Fruit fly (Drosophila melanogaster) whole organism, embryonic: ENCODE data around the gene MED25.

Experiments
- Abd-B ChIP-seq: fragments of 200-800 bp; sonication (Bioruptor generic); optimal IDR thresholded peaks from 2 replicates; lab custom pipeline; 2018; ENCODE audit warnings: missing biosample characterization, mild to moderate bottlenecking, missing genetic modification characterization, moderate library complexity
- Atf3 ChIP-seq: fragments of 200-800 bp; sonication (Bioruptor generic); optimal IDR thresholded peaks from 3 replicates; lab custom pipeline; 2016; ENCODE audit warnings: missing biosample characterization, missing genetic modification characterization
- B-H1 ChIP-seq: fragments of 200-800 bp; sonication (Bioruptor generic); IDR thresholded peaks from 3 replicates; pipeline ENCODE4 v1.3.6; 2022; ENCODE audit warnings: missing biosample characterization, missing genetic modification characterization
- Bteb2 ChIP-seq: fragments of 200-800 bp; sonication (Bioruptor generic); optimal IDR thresholded peaks from 2 replicates; lab custom pipeline; 2016; ENCODE audit warnings: missing biosample characterization, missing genetic modification characterization
- CG10654 ChIP-seq: fragments of 200-800 bp; sonication (Bioruptor generic); optimal IDR thresholded peaks from 2 replicates; lab custom pipeline; 2016; ENCODE audit warnings: missing biosample characterization, missing genetic modification characterization
- CG11696 ChIP-seq: fragments of 200-800 bp; sonication (Bioruptor generic); IDR thresholded peaks from 2 replicates; pipeline ENCODE4 v1.3.6; 2022; ENCODE audit warnings: missing biosample characterization, missing genetic modification characterization
- CG12299 ChIP-seq: fragments of 200-800 bp; sonication (Bioruptor generic); optimal IDR thresholded peaks from 2 replicates; lab custom pipeline; 2018; ENCODE audit warnings: missing biosample characterization, mild to moderate bottlenecking, missing genetic modification characterization
- CG1233 ChIP-seq: fragments of 200-800 bp; sonication (Bioruptor generic); optimal IDR thresholded peaks from 4 replicates; lab custom pipeline; 2018; ENCODE audit warnings: missing biosample characterization, mild to moderate bottlenecking, missing genetic modification characterization
- CG12769 ChIP-seq: fragments of 200-800 bp; sonication (Bioruptor generic); optimal IDR thresholded peaks from 2 replicates; lab custom pipeline; 2019; ENCODE audit warnings: missing biosample characterization, mild to moderate bottlenecking, missing genetic modification characterization, moderate library complexity
- CG13123 ChIP-seq: fragments of 200-800 bp; sonication (Bioruptor generic); optimal IDR thresholded peaks from 2 replicates; lab custom pipeline; 2016; ENCODE audit warnings: missing biosample characterization, missing genetic modification characterization
- CG14050 ChIP-seq: fragments of 200-800 bp; sonication (Bioruptor generic); IDR thresholded peaks from 3 replicates; pipeline ENCODE4 v1.3.6; 2022; ENCODE audit warnings: missing biosample characterization, missing genetic modification characterization
- CG16863 ChIP-seq: fragments of 200-800 bp; sonication (Bioruptor generic); optimal IDR thresholded peaks from 3 replicates; lab custom pipeline; 2016; ENCODE audit warnings: missing biosample characterization, missing genetic modification characterization
- CG17568 ChIP-seq: fragments of 200-800 bp; sonication (Bioruptor generic); optimal IDR thresholded peaks from 2 replicates; lab custom pipeline; 2018; ENCODE audit warnings: missing biosample characterization, mild to moderate bottlenecking, missing genetic modification characterization, moderate library complexity
- CG17612 ChIP-seq: fragments of 200-800 bp; sonication (Bioruptor generic); IDR thresholded peaks from 2 replicates; pipeline ENCODE4 v1.3.6; 2022; ENCODE audit warnings: missing biosample characterization, missing genetic modification characterization
- CG1832 ChIP-seq: fragments of 200-800 bp; sonication (Bioruptor generic); optimal IDR thresholded peaks from 2 replicates; lab custom pipeline; 2017; ENCODE audit warnings: missing biosample characterization, mild to moderate bottlenecking, missing genetic modification characterization, inconsistent platforms
- CG18619 ChIP-seq: fragments of 200-800 bp; sonication (Bioruptor generic); optimal IDR thresholded peaks from 3 replicates; lab custom pipeline; 2017; ENCODE audit warnings: missing biosample characterization, mild to moderate bottlenecking, missing genetic modification characterization
- CG2202 ChIP-seq: fragments of 200-800 bp; sonication (Bioruptor generic); optimal IDR thresholded peaks from 2 replicates; lab custom pipeline; 2018; ENCODE audit warnings: missing biosample characterization, mild to moderate bottlenecking, missing genetic modification characterization
- CG30431 ChIP-seq: fragments of 200-800 bp; sonication (Bioruptor generic); optimal IDR thresholded peaks from 2 replicates; lab custom pipeline; 2017; ENCODE audit warnings: missing biosample characterization, missing genetic modification characterization
- CG3281 ChIP-seq: fragments of 200-800 bp; sonication (Bioruptor generic); optimal IDR thresholded peaks from 3 replicates; lab custom pipeline; 2017; ENCODE audit warnings: missing biosample characterization, mild to moderate bottlenecking, missing genetic modification characterization
- CG33213 ChIP-seq: fragments of 200-800 bp; sonication (Bioruptor generic); optimal IDR thresholded peaks from 3 replicates; lab custom pipeline; 2016; ENCODE audit warnings: missing biosample characterization, missing genetic modification characterization
- CG6689 ChIP-seq: fragments of 200-800 bp; sonication (Bioruptor generic); IDR thresholded peaks from 2 replicates; pipeline ENCODE4 v1.3.6; 2022; ENCODE audit warnings: missing biosample characterization, missing genetic modification characterization
- CG7987 ChIP-seq: fragments of 200-800 bp; sonication (Bioruptor generic); optimal IDR thresholded peaks from 2 replicates; lab custom pipeline; 2018; ENCODE audit warnings: missing biosample characterization, mild to moderate bottlenecking, missing genetic modification characterization, moderate library complexity
- CG8281 ChIP-seq: fragments of 200-800 bp; sonication (Bioruptor generic); optimal IDR thresholded peaks from 2 replicates; lab custom pipeline; 2018; ENCODE audit warnings: missing biosample characterization, mild to moderate bottlenecking, missing genetic modification characterization, moderate library complexity
- CG9797 ChIP-seq: fragments of 200-800 bp; sonication (Bioruptor generic); optimal IDR thresholded peaks from 3 replicates; lab custom pipeline; 2018; ENCODE audit warnings: missing biosample characterization, mild to moderate bottlenecking, missing genetic modification characterization
- CG9876 ChIP-seq: fragments of 200-800 bp; sonication (Bioruptor generic); optimal IDR thresholded peaks from 2 replicates; lab custom pipeline; 2016; ENCODE audit warnings: missing biosample characterization, missing genetic modification characterization
- Chrac-16 ChIP-seq: fragments of 200-800 bp; sonication (Bioruptor generic); optimal IDR thresholded peaks from 3 replicates; lab custom pipeline; 2016; ENCODE audit warnings: missing biosample characterization, missing genetic modification characterization
- CrebB ChIP-seq: fragments of 200-800 bp; sonication (Bioruptor generic); optimal IDR thresholded peaks from 3 replicates; lab custom pipeline; 2018; ENCODE audit warnings: missing biosample characterization, mild to moderate bottlenecking, missing genetic modification characterization
- Doc3 ChIP-seq: fragments of 200-800 bp; sonication (Bioruptor generic); IDR thresholded peaks from 3 replicates; pipeline ENCODE4 v1.3.6; 2022; ENCODE audit warnings: missing biosample characterization, missing genetic modification characterization; ENCODE audit not compliant: partially characterized antibody
- Hr3 ChIP-seq: fragments of 200-800 bp; sonication (Bioruptor generic); optimal IDR thresholded peaks from 3 replicates; lab custom pipeline; 2016; ENCODE audit warnings: missing biosample characterization, missing genetic modification characterization
- Hr51 ChIP-seq, 2 experiments: fragments of 200-800 bp; sonication (Bioruptor generic); optimal IDR thresholded peaks; 2 replicates in 1 of 2; 3 replicates in 1 of 2; lab custom pipeline; 2016 to 2018; ENCODE audit warnings: missing biosample characterization in 2 of 2, missing genetic modification characterization in 2 of 2, mild to moderate bottlenecking in 1 of 2, moderate library complexity in 1 of 2
- MBD-R2 ChIP-seq: fragments of 200-800 bp; sonication (Bioruptor generic); IDR thresholded peaks from 2 replicates; pipeline ENCODE4 v1.3.6; 2022; ENCODE audit warnings: missing biosample characterization, missing genetic modification characterization
- MESR4 ChIP-seq: fragments of 200-800 bp; sonication (Bioruptor generic); optimal IDR thresholded peaks from 2 replicates; lab custom pipeline; 2018; ENCODE audit warnings: missing biosample characterization, mild to moderate bottlenecking, missing genetic modification characterization, moderate library complexity
- MTF-1 ChIP-seq: fragments of 200-800 bp; sonication (Bioruptor generic); optimal IDR thresholded peaks from 2 replicates; lab custom pipeline; 2018; ENCODE audit warnings: missing biosample characterization, mild to moderate bottlenecking, missing genetic modification characterization, borderline replicate concordance
- Oaz ChIP-seq: fragments of 200-800 bp; sonication (Bioruptor generic); IDR thresholded peaks from 2 replicates; pipeline ENCODE4 v1.3.6; 2022; ENCODE audit warnings: missing biosample characterization, missing genetic modification characterization
- YL-1 ChIP-seq: fragments of 200-800 bp; sonication (Bioruptor generic); optimal IDR thresholded peaks from 3 replicates; lab custom pipeline; 2017; ENCODE audit warnings: missing biosample characterization, mild to moderate bottlenecking, missing genetic modification characterization
- az2 ChIP-seq: fragments of 200-800 bp; sonication (Bioruptor generic); optimal IDR thresholded peaks from 3 replicates; lab custom pipeline; 2016; ENCODE audit warnings: missing biosample characterization, missing genetic modification characterization
- bigmax ChIP-seq: fragments of 200-800 bp; sonication (Bioruptor generic); optimal IDR thresholded peaks from 2 replicates; lab custom pipeline; 2018; ENCODE audit warnings: missing biosample characterization, mild to moderate bottlenecking, missing genetic modification characterization
- croc ChIP-seq: fragments of 200-800 bp; sonication (Bioruptor generic); conservative IDR thresholded peaks from 3 replicates; pipeline ENCODE4 v1.3.6; 2022; ENCODE audit warnings: missing biosample characterization, missing genetic modification characterization
- dan ChIP-seq: fragments of 200-800 bp; sonication (Bioruptor generic); IDR thresholded peaks from 2 replicates; pipeline ENCODE4 v1.3.6; 2022; ENCODE audit warnings: missing biosample characterization, missing genetic modification characterization
- dati ChIP-seq: fragments of 200-800 bp; sonication (Bioruptor generic); IDR thresholded peaks from 2 replicates; pipeline ENCODE4 v1.3.6; 2022; ENCODE audit warnings: missing biosample characterization, missing genetic modification characterization
- dmrt99B ChIP-seq: fragments of 200-800 bp; sonication (Bioruptor generic); optimal IDR thresholded peaks from 2 replicates; lab custom pipeline; 2018; ENCODE audit warnings: missing biosample characterization, mild to moderate bottlenecking, missing genetic modification characterization, moderate library complexity
- dpn ChIP-seq, 2 experiments: fragments of 200-800 bp; sonication (Bioruptor generic); optimal IDR thresholded peaks; 3 replicates each; lab custom pipeline; 2016; ENCODE audit warnings: missing biosample characterization in 2 of 2, missing genetic modification characterization in 2 of 2
- grn ChIP-seq: fragments of 200-800 bp; sonication (Bioruptor generic); optimal IDR thresholded peaks from 3 replicates; lab custom pipeline; 2017; ENCODE audit warnings: missing biosample characterization, missing genetic modification characterization
- her ChIP-seq: fragments of 200-800 bp; sonication (Bioruptor generic); optimal IDR thresholded peaks from 2 replicates; lab custom pipeline; 2016; ENCODE audit warnings: missing biosample characterization, missing genetic modification characterization
- ken ChIP-seq: fragments of 200-800 bp; sonication (Bioruptor generic); IDR thresholded peaks from 3 replicates; pipeline ENCODE4 v1.3.6; 2022; ENCODE audit warnings: missing biosample characterization, missing genetic modification characterization
- luna ChIP-seq: fragments of 200-800 bp; sonication (Bioruptor generic); optimal IDR thresholded peaks from 2 replicates; lab custom pipeline; 2016; ENCODE audit warnings: missing biosample characterization, missing genetic modification characterization
- nerfin-2 ChIP-seq: fragments of 200-800 bp; sonication (Bioruptor generic); IDR thresholded peaks from 2 replicates; pipeline ENCODE4 v1.3.6; 2022; ENCODE audit warnings: missing biosample characterization, missing genetic modification characterization; ENCODE audit not compliant: partially characterized antibody
- schlank ChIP-seq: fragments of 200-800 bp; sonication (Bioruptor generic); optimal IDR thresholded peaks from 2 replicates; lab custom pipeline; 2018; ENCODE audit warnings: missing biosample characterization, mild to moderate bottlenecking, missing genetic modification characterization
- sisA ChIP-seq: fragments of 200-800 bp; sonication (Bioruptor generic); IDR thresholded peaks from 2 replicates; pipeline ENCODE4 v1.3.6; 2022; ENCODE audit warnings: missing biosample characterization, missing genetic modification characterization
- ttk ChIP-seq: fragments of 200-800 bp; sonication (Bioruptor generic); IDR thresholded peaks from 2 replicates; pipeline ENCODE4 v2.1.2; 2022; ENCODE audit warnings: missing biosample characterization, missing genetic modification characterization
- vfl ChIP-seq: fragments of 200-800 bp; sonication (Bioruptor generic); optimal IDR thresholded peaks from 2 replicates; lab custom pipeline; 2016; ENCODE audit warnings: missing biosample characterization, missing genetic modification characterization
- zen ChIP-seq: fragments of 200-800 bp; sonication (Bioruptor generic); optimal IDR thresholded peaks from 3 replicates; lab custom pipeline; 2018; ENCODE audit warnings: missing biosample characterization, mild to moderate bottlenecking, missing genetic modification characterization, moderate library complexity

The MED25 gene

DNA sequence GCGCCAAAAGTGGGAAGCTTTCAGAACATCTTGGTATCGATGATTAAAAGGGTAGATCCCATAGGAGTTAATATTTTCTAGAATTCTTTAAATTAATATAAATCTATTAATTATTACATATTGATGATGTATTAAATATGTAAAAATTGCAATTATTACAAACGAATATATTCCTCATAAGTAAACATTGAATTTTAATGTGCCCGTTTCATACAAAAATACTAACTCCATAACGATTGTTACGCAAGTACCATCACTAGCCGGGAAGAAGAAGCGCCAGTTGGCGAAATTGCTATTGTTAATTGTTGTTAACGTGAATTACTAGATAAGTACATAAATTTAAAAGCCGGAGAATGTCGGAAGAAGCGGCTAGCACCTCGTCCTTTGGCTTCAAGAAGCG, 48.8 kb downstream of the MED25 start, which contains the start of gene mdlc (continued):
- no peak for TF ChIP-seq zen (tag; lab: Kevin White, UChicago)
- no peak for TF ChIP-seq sisA
- TF ChIP-seq CG33213 (GFP tag; lab: Kevin White, UChicago): no peak
- TF ChIP-seq MBD-R2 (GFP tag; lab: Robert Waterston, UW): peak; percentile 66
- no peak for TF ChIP-seq luna (GFP tag; lab: Kevin White, UChicago)
- TF ChIP-seq vfl: no peak
- TF ChIP-seq CG1832 (GFP tag; lab: Kevin White, UChicago): no peak
- TF ChIP-seq Chrac-16 (GFP tag; lab: Kevin White, UChicago): no peak
- no peak for TF ChIP-seq CG18619
- peak; percentile 40 for TF ChIP-seq Hr3
- TF ChIP-seq CG14050 (GFP tag; lab: Robert Waterston, UW): no peak
- no peak for TF ChIP-seq CG8281
- TF ChIP-seq CG12299 (tag; lab: Kevin White, UChicago): no peak
- no peak for TF ChIP-seq CG11696 (GFP tag; lab: Robert Waterston, UW)
- TF ChIP-seq dan (GFP tag; lab: Robert Waterston, UW): no peak
- TF ChIP-seq Atf3 (GFP tag; lab: Kevin White, UChicago): no peak
- no peak for TF ChIP-seq schlank (tag; lab: Kevin White, UChicago)
- no peak for TF ChIP-seq croc (GFP tag; lab: Robert Waterston, UW)
- TF ChIP-seq CG9876: no peak
- TF ChIP-seq CG13123 (GFP tag; lab: Kevin White, UChicago): no peak
- TF ChIP-seq MTF-1 (GFP tag; lab: Kevin White, UChicago): no peak
- no peak for TF ChIP-seq CG16863 (GFP tag; lab: Kevin White, UChicago)
- peak; percentile 5 for TF ChIP-seq az2 (GFP tag; lab: Kevin White, UChicago)
- peak; percentile 55; the same call in 2 of the 3 replicates for TF ChIP-seq Doc3 (GFP tag; lab: Robert Waterston, UW)
- TF ChIP-seq CG9797 (GFP tag; lab: Kevin White, UChicago): peak; percentile 61
- no peak for TF ChIP-seq her (GFP tag; lab: Kevin White, UChicago)
- no peak for TF ChIP-seq Oaz (GFP tag; lab: Robert Waterston, UW)
- TF ChIP-seq CG2202 (tag; lab: Kevin White, UChicago): no peak
- no peak for TF ChIP-seq CG6689 (GFP tag; lab: Robert Waterston, UW)
- TF ChIP-seq Bteb2 (GFP tag; lab: Kevin White, UChicago): no peak
- no peak for TF ChIP-seq B-H1
- no peak for TF ChIP-seq CG12769 (tag; lab: Kevin White, UChicago)
- no peak for TF ChIP-seq bigmax (GFP tag; lab: Kevin White, UChicago)
- peak in 1 of 2 experiments; percentile 16 for TF ChIP-seq Hr51 (GFP tag; optimal IDR thresholded peaks at IDR 0.05; lab: Kevin White, UChicago)
- no peak for TF ChIP-seq grn (GFP tag; lab: Kevin White, UChicago)
- TF ChIP-seq ttk (GFP tag; lab: Robert Waterston, UW): no peak
- TF ChIP-seq CG17568 (GFP tag; lab: Kevin White, UChicago): no peak
- no peak for TF ChIP-seq CG1233 (GFP tag; lab: Kevin White, UChicago)
- no peak for TF ChIP-seq CG7987 (GFP tag; lab: Kevin White, UChicago)
- TF ChIP-seq dati (GFP tag; lab: Robert Waterston, UW): no peak
- no peak for TF ChIP-seq CG3281 (GFP tag; lab: Kevin White, UChicago)
- TF ChIP-seq nerfin-2 (GFP tag; lab: Robert Waterston, UW): no peak
- peak; percentile 69 for TF ChIP-seq Abd-B (GFP tag; lab: Kevin White, UChicago)
- TF ChIP-seq dmrt99B (tag; lab: Kevin White, UChicago): no peak
- TF ChIP-seq dpn (GFP tag; optimal IDR thresholded peaks at IDR 0.05; lab: Kevin White, UChicago): peak in 1 of 2 experiments; percentile 0
- no peak for TF ChIP-seq CrebB
- no peak for TF ChIP-seq ken (GFP tag; lab: Robert Waterston, UW)
- no peak for TF ChIP-seq CG30431
- TF ChIP-seq CG10654 (GFP tag; lab: Kevin White, UChicago): peak; percentile 8
- TF ChIP-seq MESR4 (GFP tag; lab: Kevin White, UChicago): no peak
- no peak for TF ChIP-seq YL-1
- no peak for TF ChIP-seq CG17612 (GFP tag; lab: Robert Waterston, UW)
